Comparison of ENCODE assay signal across 1 worm cellular context in genomic region chrIII:5603439-5603986, ce11.
TF ChIP-seq lines count a peak whose summit lies in the region.

Gene madf-11, minus strand, starts transcription at chrIII:5603489.

TF ChIP-seq in whole organism, L4 larva, 104 proteins besides CTCF, POLR2A, EP300 and RAD21 (continued from another document):
- no peak for TF ChIP-seq php-3 (GFP tag; IDR thresholded peaks at IDR 0.05; lab: Robert Waterston, UW)
- peak; percentile 41 for TF ChIP-seq lin-15B (tag; optimal IDR thresholded peaks at IDR 0.05; lab: Kevin White, UChicago)
- TF ChIP-seq ces-1 (GFP tag; optimal IDR thresholded peaks at IDR 0.05; lab: Kevin White, UChicago): no peak
- peak; percentile 77 for TF ChIP-seq nhr-28 (tag; optimal IDR thresholded peaks at IDR 0.05; lab: Kevin White, UChicago)
- TF ChIP-seq mxl-2 (GFP tag; conservative IDR thresholded peaks at IDR 0.05; lab: Robert Waterston, UW): no peak
- no peak for TF ChIP-seq daf-12 (tag; optimal IDR thresholded peaks at IDR 0.05; lab: Kevin White, UChicago)
- no peak for TF ChIP-seq ceh-82 (tag; optimal IDR thresholded peaks at IDR 0.05; lab: Kevin White, UChicago)
- TF ChIP-seq zip-2 (tag; optimal IDR thresholded peaks at IDR 0.05; lab: Kevin White, UChicago): no peak
- TF ChIP-seq unc-130 (GFP tag; optimal IDR thresholded peaks at IDR 0.05; lab: Kevin White, UChicago): peak; percentile 7
- TF ChIP-seq duxl-1 (tag; optimal IDR thresholded peaks at IDR 0.05; lab: Kevin White, UChicago; ENCODE audit: poor library complexity): no peak
- TF ChIP-seq ZK337.2 (GFP tag; IDR thresholded peaks at IDR 0.05; lab: Robert Waterston, UW): peak; percentile 22; the same call in 1 of the 2 replicates
- TF ChIP-seq nhr-41 (GFP tag; IDR thresholded peaks at IDR 0.05; lab: Robert Waterston, UW): no peak
- no peak for TF ChIP-seq R02D3.7 (tag; optimal IDR thresholded peaks at IDR 0.05; lab: Kevin White, UChicago)
- TF ChIP-seq nhr-77 (tag; optimal IDR thresholded peaks at IDR 0.05; lab: Kevin White, UChicago): peak; percentile 82
- TF ChIP-seq aly-2 (tag; optimal IDR thresholded peaks at IDR 0.05; lab: Kevin White, UChicago): no peak
- peak; percentile 73 for TF ChIP-seq rbr-2 (tag; optimal IDR thresholded peaks at IDR 0.05; lab: Kevin White, UChicago)
- no peak for TF ChIP-seq F26F4.8 (GFP tag; conservative IDR thresholded peaks at IDR 0.05; lab: Robert Waterston, UW)
- TF ChIP-seq hmg-1.1 (GFP tag; IDR thresholded peaks at IDR 0.05; lab: Robert Waterston, UW): peak; percentile 71
- TF ChIP-seq ZK546.5 (tag; optimal IDR thresholded peaks at IDR 0.05; lab: Kevin White, UChicago): no peak
- no peak for TF ChIP-seq ceh-32 (tag; optimal IDR thresholded peaks at IDR 0.05; lab: Kevin White, UChicago; ENCODE audit: poor library complexity)
- no peak for TF ChIP-seq ztf-11 (tag; optimal IDR thresholded peaks at IDR 0.05; lab: Kevin White, UChicago)
- TF ChIP-seq attf-4 (tag; optimal IDR thresholded peaks at IDR 0.05; lab: Kevin White, UChicago): no peak
- peak; percentile 64; the same call in 1 of the 2 replicates for TF ChIP-seq arid-1 (GFP tag; conservative IDR thresholded peaks at IDR 0.05; lab: Robert Waterston, UW)
- TF ChIP-seq lsy-2 (tag; optimal IDR thresholded peaks at IDR 0.05; lab: Kevin White, UChicago): peak in 1 of 2 experiments; percentile 82
- no peak for TF ChIP-seq egl-27 (tag; optimal IDR thresholded peaks at IDR 0.05; lab: Kevin White, UChicago)
- no peak for TF ChIP-seq ceh-62 (tag; optimal IDR thresholded peaks at IDR 0.05; lab: Kevin White, UChicago)
